Worm (Caenorhabditis elegans) whole organism, midembryonic: ENCODE results near the gene C28D4.18.

Source experiments
- flt-1 ChIP-seq: fragments of 200-800 bp; sonication (Bioruptor generic); IDR thresholded peaks from 2 replicates; pipeline ENCODE4 v1.3.6; 2022; ENCODE audit warnings: missing genetic modification characterization, missing compliant biosample characterization
- klf-2 ChIP-seq: fragments of 200-800 bp; sonication (Bioruptor generic); conservative IDR thresholded peaks from 2 replicates; pipeline ENCODE4 v1.3.6; 2022; ENCODE audit warnings: missing genetic modification reagents, missing genetic modification characterization, missing compliant biosample characterization
- med-1 ChIP-seq: sonication (generic microtip); optimal IDR thresholded peaks from 2 replicates; lab custom pipeline; 2017; ENCODE audit warnings: missing genetic modification characterization, mild to moderate bottlenecking, missing compliant biosample characterization, antibody characterized with exemption, missing genetic modification reagents; ENCODE audit not compliant: insufficient read depth

C28D4.18 gene

ce11 chrIV:9772096-9772720, 47.1 kb downstream of the C28D4.18 start, which contains the start of gene cav-1:
cav-1 (plus strand) TSS chrIV:9772510.
- TF ChIP-seq klf-2 (GFP tag; lab: Robert Waterston, UW) (no peak), flt-1 (GFP tag; lab: Robert Waterston, UW) (0 out of 2 replicates have a peak, but pooled peaks have one; percentile 10)

- TF ChIP-seq med-1 (no peak), flt-1 (GFP tag; lab: Robert Waterston, UW) (peak; percentile 41; the same call in 1 of the 2 replicates)
Measured at ce11 chrIV:9773441-9773840, 48.4 kb downstream of the C28D4.18 start.
